Fruit fly (Drosophila melanogaster) whole organism, prepupa: Measurements from ENCODE around the gene CG12516.

ENCODE experiments used
- Blimp-1 ChIP-seq: fragments of 200-800 bp; sonication (Bioruptor generic); optimal IDR thresholded peaks from 3 replicates; lab custom pipeline; 2017; ENCODE audit warnings: missing biosample characterization, missing genetic modification characterization, mild to moderate bottlenecking, moderate library complexity, missing genetic modification reagents
- CG10631 ChIP-seq: fragments of 200-800 bp; sonication (Bioruptor generic); optimal IDR thresholded peaks from 2 replicates; lab custom pipeline; 2016; ENCODE audit warnings: missing biosample characterization, missing genetic modification characterization
- CG11294 ChIP-seq: fragments of 200-800 bp; sonication (Bioruptor generic); IDR thresholded peaks from 2 replicates; pipeline ENCODE4 v1.3.6; 2022; ENCODE audit warnings: missing biosample characterization, missing genetic modification characterization
- CG11902 ChIP-seq: fragments of 200-800 bp; sonication (Bioruptor generic); optimal IDR thresholded peaks from 3 replicates; lab custom pipeline; 2016; ENCODE audit warnings: missing biosample characterization, missing genetic modification characterization
- CG15336 ChIP-seq: fragments of 200-800 bp; sonication (Bioruptor generic); IDR thresholded peaks from 2 replicates; pipeline ENCODE4 v1.3.6; 2022; ENCODE audit warnings: missing biosample characterization, missing genetic modification characterization
- CG3032 ChIP-seq: fragments of 200-800 bp; optimal IDR thresholded peaks from 2 replicates; lab custom pipeline; 2019; ENCODE audit warnings: missing biosample characterization, mild to moderate bottlenecking, missing genetic modification characterization, moderate library complexity
- CG31627 ChIP-seq: fragments of 200-800 bp; sonication (Bioruptor generic); optimal IDR thresholded peaks from 3 replicates; lab custom pipeline; 2016; ENCODE audit warnings: missing biosample characterization, missing genetic modification characterization
- CG32006 ChIP-seq: fragments of 200-800 bp; sonication (Bioruptor generic); optimal IDR thresholded peaks from 3 replicates; lab custom pipeline; 2017; ENCODE audit warnings: missing biosample characterization, mild to moderate bottlenecking, missing genetic modification characterization
- CG34406 ChIP-seq: fragments of 200-800 bp; sonication (Bioruptor generic); optimal IDR thresholded peaks from 3 replicates; lab custom pipeline; 2016; ENCODE audit warnings: missing biosample characterization, missing genetic modification characterization
- CG3919 ChIP-seq: fragments of 200-800 bp; sonication (Bioruptor generic); optimal IDR thresholded peaks from 3 replicates; lab custom pipeline; 2016; ENCODE audit warnings: missing biosample characterization, missing genetic modification characterization
- CG4318 ChIP-seq: fragments of 200-800 bp; sonication (Bioruptor generic); optimal IDR thresholded peaks from 3 replicates; lab custom pipeline; 2017; ENCODE audit warnings: missing biosample characterization, mild to moderate bottlenecking, missing genetic modification characterization
- CG6163 ChIP-seq: fragments of 200-800 bp; sonication (Bioruptor generic); IDR thresholded peaks from 3 replicates; pipeline ENCODE4 v1.3.6; 2022; ENCODE audit warnings: missing biosample characterization, missing genetic modification characterization
- CG6276 ChIP-seq: fragments of 200-800 bp; sonication (Bioruptor generic); optimal IDR thresholded peaks from 2 replicates; lab custom pipeline; 2017; ENCODE audit warnings: missing biosample characterization, mild to moderate bottlenecking, missing genetic modification characterization
- CG6808 ChIP-seq: fragments of 200-800 bp; sonication (Bioruptor generic); optimal IDR thresholded peaks from 3 replicates; lab custom pipeline; 2017; ENCODE audit warnings: missing biosample characterization, missing genetic modification characterization, mild to moderate bottlenecking, moderate library complexity, missing genetic modification reagents
- CG6854 ChIP-seq: fragments of 200-800 bp; sonication (Bioruptor generic); optimal IDR thresholded peaks from 2 replicates; lab custom pipeline; 2017; ENCODE audit warnings: missing biosample characterization, mild to moderate bottlenecking, missing genetic modification characterization
- CG7368 ChIP-seq: fragments of 200-800 bp; sonication (Bioruptor generic); optimal IDR thresholded peaks from 3 replicates; lab custom pipeline; 2016; ENCODE audit warnings: missing biosample characterization, missing genetic modification characterization
- CG8119 ChIP-seq: fragments of 200-800 bp; sonication (Bioruptor generic); IDR thresholded peaks from 3 replicates; pipeline ENCODE4 v1.3.6; 2022; ENCODE audit warnings: missing biosample characterization, missing genetic modification characterization
- CG9139 ChIP-seq: fragments of 200-800 bp; sonication (Bioruptor generic); optimal IDR thresholded peaks from 3 replicates; lab custom pipeline; 2017; ENCODE audit warnings: missing biosample characterization, mild to moderate bottlenecking, missing genetic modification characterization
- Eip78C ChIP-seq: fragments of 200-800 bp; sonication (Bioruptor generic); peaks from one replicate; lab custom pipeline; 2016; ENCODE audit warnings: missing biosample characterization, missing genetic modification characterization
- Eip93F ChIP-seq: fragments of 200-800 bp; sonication (Bioruptor generic); optimal IDR thresholded peaks from 2 replicates; lab custom pipeline; 2016; ENCODE audit warnings: missing biosample characterization, mild to moderate bottlenecking, missing genetic modification characterization
- Ets21C ChIP-seq: fragments of 200-800 bp; sonication (Bioruptor generic); optimal IDR thresholded peaks from 3 replicates; lab custom pipeline; 2016; ENCODE audit warnings: missing biosample characterization, missing genetic modification characterization
- Ets96B ChIP-seq: fragments of 200-800 bp; optimal IDR thresholded peaks from 2 replicates; lab custom pipeline; 2019; ENCODE audit warnings: missing biosample characterization, mild to moderate bottlenecking, missing genetic modification characterization, moderate library complexity
- Hr38 ChIP-seq: sonication (Bioruptor generic); optimal IDR thresholded peaks from 2 replicates; lab custom pipeline; 2016; ENCODE audit warnings: missing biosample characterization, missing genetic modification characterization
- Lpt ChIP-seq: fragments of 200-800 bp; sonication (Bioruptor generic); optimal IDR thresholded peaks from 3 replicates; lab custom pipeline; 2016; ENCODE audit warnings: missing biosample characterization, missing genetic modification characterization
- Met ChIP-seq: fragments of 200-800 bp; sonication (Bioruptor generic); optimal IDR thresholded peaks from 3 replicates; lab custom pipeline; 2016; ENCODE audit warnings: missing biosample characterization, missing genetic modification characterization
- OdsH ChIP-seq: fragments of 200-800 bp; sonication (Bioruptor generic); optimal IDR thresholded peaks from 3 replicates; lab custom pipeline; 2016; ENCODE audit warnings: missing biosample characterization, missing genetic modification characterization
- Smox ChIP-seq: fragments of 200-800 bp; sonication (Bioruptor generic); optimal IDR thresholded peaks from 3 replicates; lab custom pipeline; 2016; ENCODE audit warnings: missing biosample characterization, missing genetic modification characterization
- Sox14 ChIP-seq: fragments of 200-800 bp; sonication (Bioruptor generic); optimal IDR thresholded peaks from 3 replicates; lab custom pipeline; 2016; ENCODE audit warnings: missing biosample characterization, missing genetic modification characterization
- achi ChIP-seq: fragments of 200-800 bp; sonication (Bioruptor generic); optimal IDR thresholded peaks from 3 replicates; lab custom pipeline; 2016; ENCODE audit warnings: missing biosample characterization, missing genetic modification characterization
- cyc ChIP-seq: fragments of 200-800 bp; sonication (Bioruptor generic); optimal IDR thresholded peaks from 3 replicates; lab custom pipeline; 2016; ENCODE audit warnings: missing biosample characterization, missing genetic modification characterization
- dsx ChIP-seq: fragments of 200-800 bp; optimal IDR thresholded peaks from 3 replicates; lab custom pipeline; 2019; ENCODE audit warnings: missing biosample characterization, mild to moderate bottlenecking, missing genetic modification characterization, moderate library complexity; ENCODE audit not compliant: poor library complexity, severe bottlenecking
- eg ChIP-seq: fragments of 200-800 bp; sonication (Bioruptor generic); IDR thresholded peaks from 3 replicates; pipeline ENCODE4 v1.3.6; 2022; ENCODE audit warnings: missing biosample characterization, missing genetic modification characterization
- esn ChIP-seq: fragments of 200-800 bp; sonication (Bioruptor generic); optimal IDR thresholded peaks from 2 replicates; lab custom pipeline; 2016; ENCODE audit warnings: missing biosample characterization, mild to moderate bottlenecking, missing genetic modification characterization, moderate library complexity
- fd59A ChIP-seq: fragments of 200-800 bp; sonication (Bioruptor generic); optimal IDR thresholded peaks from 2 replicates; lab custom pipeline; 2017; ENCODE audit warnings: missing biosample characterization, mild to moderate bottlenecking, missing genetic modification characterization, missing genetic modification reagents
- fd85E ChIP-seq: fragments of 200-800 bp; sonication (Bioruptor generic); optimal IDR thresholded peaks from 3 replicates; lab custom pipeline; 2016; ENCODE audit warnings: missing biosample characterization, missing genetic modification characterization
- fkh ChIP-seq: fragments of 200-800 bp; sonication (Bioruptor generic); optimal IDR thresholded peaks from 3 replicates; lab custom pipeline; 2017; ENCODE audit warnings: missing biosample characterization, mild to moderate bottlenecking, missing genetic modification characterization, moderate library complexity
- lz ChIP-seq: fragments of 200-800 bp; sonication (Bioruptor generic); optimal IDR thresholded peaks from 3 replicates; lab custom pipeline; 2016; ENCODE audit warnings: missing biosample characterization, missing genetic modification characterization
- net ChIP-seq: fragments of 200-800 bp; sonication (Bioruptor generic); optimal IDR thresholded peaks from 3 replicates; lab custom pipeline; 2016; ENCODE audit warnings: missing biosample characterization, missing genetic modification characterization
- pdm3 ChIP-seq: fragments of 200-800 bp; sonication (Bioruptor generic); optimal IDR thresholded peaks from 3 replicates; lab custom pipeline; 2016; ENCODE audit warnings: missing biosample characterization, missing genetic modification characterization
- salr ChIP-seq, 2 experiments: fragments of 200-800 bp; sonication (Bioruptor generic); optimal IDR thresholded peaks; 3 replicates each; lab custom pipeline; 2016 to 2018; ENCODE audit warnings: missing biosample characterization in 2 of 2, missing genetic modification characterization in 2 of 2, mild to moderate bottlenecking in 1 of 2
- spab ChIP-seq: fragments of 200-800 bp; sonication (Bioruptor generic); optimal IDR thresholded peaks from 2 replicates; lab custom pipeline; 2017; ENCODE audit warnings: missing biosample characterization, mild to moderate bottlenecking, missing genetic modification characterization, missing genetic modification reagents
- ss ChIP-seq, 2 experiments: fragments of 200-800 bp; sonication (Bioruptor generic); optimal IDR thresholded peaks; 2 replicates in 1 of 2; 3 replicates in 1 of 2; lab custom pipeline; 2017 to 2018; ENCODE audit warnings: mild to moderate bottlenecking in 2 of 2, missing biosample characterization in 2 of 2, missing genetic modification characterization in 2 of 2, moderate library complexity in 1 of 2
- svp ChIP-seq: fragments of 200-800 bp; sonication (Bioruptor generic); peaks from one replicate; lab custom pipeline; 2016; ENCODE audit warnings: missing biosample characterization, missing genetic modification characterization
- topi ChIP-seq: fragments of 200-800 bp; sonication (Bioruptor generic); optimal IDR thresholded peaks from 3 replicates; lab custom pipeline; 2016; ENCODE audit warnings: missing biosample characterization, missing genetic modification characterization

Gene CG12516

DNA sequence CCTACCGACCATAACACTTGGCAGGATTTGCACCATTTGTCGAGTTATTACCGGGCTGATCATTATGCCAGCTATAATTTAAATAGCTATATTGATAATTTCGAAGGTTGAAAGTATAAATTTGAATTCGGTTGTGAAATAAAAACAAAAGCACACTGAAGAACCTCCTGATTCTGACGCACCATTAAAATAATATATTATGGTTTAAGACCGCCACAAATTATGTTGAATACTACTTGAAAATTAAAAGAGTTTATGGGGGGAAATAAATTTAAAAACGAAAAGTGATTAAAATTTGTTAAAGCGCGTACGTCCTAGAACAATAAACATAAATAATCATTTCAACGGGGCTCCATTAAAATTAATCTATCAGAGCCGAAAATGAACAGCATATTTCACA lies at the start of gene CG12516:
TSS of gene CG12516 (minus strand) at position 101 of the 400 bp plus-strand sequence.
- TF ChIP-seq lz (GFP tag; lab: Kevin White, UChicago) (no peak), topi (no peak)
- TF ChIP-seq, all 60 proteins: peak for 0

- TF ChIP-seq svp (GFP tag; lab: Kevin White, UChicago) (peak; percentile 26), dsx (no peak)
Measured at dm6 chr3R:28351942-28352341, 47.5 kb upstream of the CG12516 start, which contains the start of gene Or98b. Or98b (plus strand) TSS chr3R:28352242.

DNA sequence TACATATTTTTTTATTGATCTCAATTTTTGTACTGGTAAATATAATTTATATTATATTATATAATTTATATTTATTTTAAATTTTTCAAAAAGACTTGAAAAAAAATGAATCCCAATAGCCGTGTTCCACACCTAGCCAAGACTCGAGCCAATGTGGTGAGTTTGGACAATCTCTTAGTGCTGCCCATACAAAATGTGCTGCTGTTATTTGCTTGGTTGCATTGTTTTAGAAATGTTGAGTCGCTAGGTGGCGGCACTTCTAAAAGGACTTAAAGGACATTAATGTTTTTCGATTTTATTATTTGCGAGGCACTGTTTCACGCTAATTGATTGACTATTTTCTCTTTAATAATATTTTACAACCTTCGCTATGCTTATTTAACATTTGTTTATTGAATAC lies 40.9 kb upstream of the CG12516 start:
- TF ChIP-seq CG3919 (GFP tag; lab: Kevin White, UChicago) (no peak), spab (GFP tag; lab: Kevin White, UChicago) (no peak), salr (GFP tag; optimal IDR thresholded peaks at IDR 0.05; lab: Kevin White, UChicago) (no peak), ss (GFP tag; optimal IDR thresholded peaks at IDR 0.05; lab: Kevin White, UChicago) (no peak), CG32006 (GFP tag; lab: Kevin White, UChicago) (no peak), CG6276 (GFP tag; lab: Kevin White, UChicago) (no peak), CG31627 (GFP tag; lab: Kevin White, UChicago) (no peak), CG6808 (GFP tag; lab: Kevin White, UChicago) (peak; percentile 100), Eip93F (GFP tag; lab: Kevin White, UChicago) (no peak)

DNA sequence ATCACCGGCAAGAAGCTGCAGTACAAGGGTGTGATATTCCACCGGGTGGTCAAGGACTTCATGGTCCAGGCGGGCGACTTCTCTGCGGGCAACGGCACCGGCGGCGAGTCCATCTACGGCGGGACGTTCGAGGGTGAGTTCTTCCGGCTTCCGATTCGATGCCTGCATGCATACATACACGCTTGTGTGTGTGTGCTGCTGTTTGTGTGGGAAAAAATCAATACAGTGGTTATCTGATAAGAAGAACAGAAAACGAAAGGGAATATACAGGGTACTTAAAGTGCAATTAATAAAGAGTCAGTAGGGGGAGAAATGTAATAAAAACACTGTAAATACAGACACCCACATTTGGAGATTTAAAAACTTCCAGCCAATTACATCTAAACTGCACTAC lies 36.2 kb upstream of the CG12516 start:
- TF ChIP-seq CG6808 (GFP tag; lab: Kevin White, UChicago) (no peak), CG10631 (GFP tag; lab: Kevin White, UChicago) (no peak), achi (GFP tag; lab: Kevin White, UChicago) (no peak), topi (no peak), CG8119 (GFP tag; lab: Robert Waterston, UW) (peak; percentile 43; the same call in 1 of the 3 replicates), Sox14 (no peak), Ets96B (tag; lab: Kevin White, UChicago) (no peak), CG31627 (GFP tag; lab: Kevin White, UChicago) (no peak), CG34406 (GFP tag; lab: Kevin White, UChicago) (no peak), CG11902 (GFP tag; lab: Kevin White, UChicago) (no peak), OdsH (GFP tag; lab: Kevin White, UChicago) (peak; percentile 35), Smox (GFP tag; lab: Kevin White, UChicago) (no peak), svp (GFP tag; lab: Kevin White, UChicago) (peak; percentile 44), net (GFP tag; lab: Kevin White, UChicago) (no peak), Met (GFP tag; lab: Kevin White, UChicago) (no peak), fd85E (GFP tag; lab: Kevin White, UChicago) (no peak), cyc (GFP tag; lab: Kevin White, UChicago) (peak; percentile 9), salr (GFP tag; optimal IDR thresholded peaks at IDR 0.05; lab: Kevin White, UChicago) (no peak), dsx (no peak), Hr38 (GFP tag; lab: Kevin White, UChicago) (no peak), Eip93F (GFP tag; lab: Kevin White, UChicago) (no peak), lz (GFP tag; lab: Kevin White, UChicago) (peak; percentile 33), spab (GFP tag; lab: Kevin White, UChicago) (no peak), CG6276 (GFP tag; lab: Kevin White, UChicago) (peak; percentile 51), fd59A (GFP tag; lab: Kevin White, UChicago) (no peak), Blimp-1 (GFP tag; lab: Kevin White, UChicago) (no peak), Lpt (GFP tag; lab: Kevin White, UChicago) (peak; percentile 11), CG6854 (peak; percentile 45), Eip78C (GFP tag; lab: Kevin White, UChicago) (peak; percentile 60), esn (GFP tag; lab: Kevin White, UChicago) (peak; percentile 37), CG6163 (no peak), CG7368 (GFP tag; lab: Kevin White, UChicago) (no peak), CG4318 (no peak), CG11294 (GFP tag; lab: Robert Waterston, UW) (peak; percentile 21; the same call in 1 of the 2 replicates), ss (GFP tag; optimal IDR thresholded peaks at IDR 0.05; lab: Kevin White, UChicago) (no peak), CG3032 (tag; lab: Kevin White, UChicago) (no peak), pdm3 (GFP tag; lab: Kevin White, UChicago) (peak; percentile 8), Ets21C (no peak), eg (GFP tag; lab: Robert Waterston, UW) (no peak), CG3919 (GFP tag; lab: Kevin White, UChicago) (peak; percentile 19), fkh (GFP tag; lab: Kevin White, UChicago) (no peak), CG15336 (GFP tag; lab: Robert Waterston, UW) (no peak), CG9139 (GFP tag; lab: Kevin White, UChicago) (no peak)
